Worm (Caenorhabditis elegans) whole organism, L2 larva: ENCODE data around the gene srx-12.

Experiments
- R02D3.7 ChIP-seq: fragments of 150-350 bp; optimal IDR thresholded peaks from 2 replicates; lab custom pipeline; 2014; ENCODE audit warnings: missing biosample characterization, missing genetic modification characterization
- ZK546.5 ChIP-seq: sonication (generic microtip); optimal IDR thresholded peaks from 2 replicates; lab custom pipeline; 2017; ENCODE audit warnings: missing biosample characterization, missing genetic modification characterization
- ama-1 ChIP-seq: fragments of 150-350 bp; optimal IDR thresholded peaks from 2 replicates; lab custom pipeline; 2018; ENCODE audit warnings: inconsistent platforms
- ceh-16 ChIP-seq: fragments of 150-350 bp; optimal IDR thresholded peaks from 2 replicates; lab custom pipeline; 2014; ENCODE audit warnings: missing biosample characterization, missing genetic modification characterization
- lin-13 ChIP-seq: fragments of 150-350 bp; optimal IDR thresholded peaks from 2 replicates; lab custom pipeline; 2014; ENCODE audit warnings: missing biosample characterization, missing genetic modification reagents, missing genetic modification characterization
- mdl-1 ChIP-seq, 2 experiments: fragments of 150-350 bp in 1 of 2; sonication (generic microtip) in 1 of 2; optimal IDR thresholded peaks; 2 replicates each; lab custom pipeline; 2017; ENCODE audit warnings: missing biosample characterization in 2 of 2, missing genetic modification characterization in 2 of 2
- nhr-77 ChIP-seq: fragments of 150-350 bp; optimal IDR thresholded peaks from 2 replicates; lab custom pipeline; 2014; ENCODE audit warnings: missing biosample characterization, missing genetic modification characterization
- skn-1 ChIP-seq: sonication (generic microtip); optimal IDR thresholded peaks from 2 replicates; lab custom pipeline; 2017; ENCODE audit warnings: missing biosample characterization, missing genetic modification characterization
- unc-62 ChIP-seq: fragments of 150-350 bp; optimal IDR thresholded peaks from 2 replicates; lab custom pipeline; 2014; ENCODE audit warnings: missing biosample characterization, missing genetic modification reagents, missing genetic modification characterization
- ztf-4 ChIP-seq: fragments of 150-350 bp; optimal IDR thresholded peaks from 2 replicates; lab custom pipeline; 2014; ENCODE audit warnings: missing biosample characterization, missing genetic modification characterization

DNA sequence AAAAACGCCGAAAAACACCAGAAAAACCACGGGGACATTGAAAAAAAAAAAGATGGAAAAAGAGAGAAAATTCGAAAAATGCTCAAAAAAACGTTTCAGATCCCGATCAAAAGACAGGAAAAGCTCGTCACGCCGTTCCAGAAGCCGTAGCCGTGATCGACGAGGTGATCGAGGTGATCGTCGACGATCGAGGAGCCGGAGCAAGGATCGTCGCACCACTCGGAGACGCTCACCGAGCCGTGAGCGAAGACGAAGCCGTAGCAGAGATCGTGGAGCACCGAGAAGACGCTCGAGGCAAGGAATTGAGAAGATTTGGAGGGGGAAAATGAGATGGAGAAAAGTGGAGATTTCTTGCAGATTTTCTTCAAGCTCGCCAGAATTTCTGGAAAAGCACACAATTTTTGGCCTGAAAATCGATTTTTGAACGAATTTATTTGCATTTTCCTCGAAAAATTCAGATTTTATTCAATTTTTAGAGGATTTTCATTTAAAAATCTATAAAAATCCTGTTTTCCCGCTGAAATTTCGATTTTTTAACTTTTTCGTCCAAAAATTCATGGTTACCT is 32.5 kb upstream of the srx-12 start:
- TF ChIP-seq ceh-16 (tag; lab: Kevin White, UChicago) (no peak), mdl-1 (tag; optimal IDR thresholded peaks at IDR 0.05; lab: Kevin White, UChicago) (no peak), ama-1 (lab: Kevin White, UChicago) (no peak), skn-1 (tag; lab: Kevin White, UChicago) (no peak), unc-62 (GFP tag; lab: Kevin White, UChicago) (no peak), lin-13 (GFP tag; lab: Kevin White, UChicago) (no peak), R02D3.7 (no peak), ztf-4 (tag; lab: Kevin White, UChicago) (no peak), ZK546.5 (tag; lab: Kevin White, UChicago) (no peak), nhr-77 (tag; lab: Kevin White, UChicago) (no peak)
